Fruit fly (Drosophila melanogaster) whole organism, wandering third instar larva: Measurements from ENCODE around the gene Pex7.

ENCODE experiments used
- Abd-B ChIP-seq: fragments of >200 bp; optimal IDR thresholded peaks from 2 replicates; lab custom pipeline; 2017; ENCODE audit warnings: missing biosample characterization, missing genetic modification characterization
- CG32264 ChIP-seq: fragments of 200-800 bp; sonication (Bioruptor generic); optimal IDR thresholded peaks from 2 replicates; lab custom pipeline; 2016; ENCODE audit warnings: missing biosample characterization, missing genetic modification characterization
- CG9705 ChIP-seq: fragments of 200-800 bp; sonication (Bioruptor generic); optimal IDR thresholded peaks from 2 replicates; lab custom pipeline; 2018; ENCODE audit warnings: missing biosample characterization, mild to moderate bottlenecking, missing genetic modification characterization
- CrebA ChIP-seq: fragments of 200-800 bp; sonication (Bioruptor generic); optimal IDR thresholded peaks from 2 replicates; lab custom pipeline; 2016; ENCODE audit warnings: missing biosample characterization, mild to moderate bottlenecking, missing genetic modification characterization, borderline replicate concordance
- Dfd ChIP-seq: fragments of >200 bp; optimal IDR thresholded peaks from 2 replicates; lab custom pipeline; 2017; ENCODE audit warnings: missing biosample characterization, missing genetic modification characterization
- Dif ChIP-seq: fragments of 200-275, 200-300 bp; sonication (Bioruptor generic); optimal IDR thresholded peaks from 2 replicates; lab custom pipeline; 2018; ENCODE audit warnings: missing biosample characterization, missing genetic modification characterization; ENCODE audit not compliant: partially characterized antibody
- GATAd ChIP-seq: sonication (Bioruptor generic); optimal IDR thresholded peaks from 2 replicates; lab custom pipeline; 2016; ENCODE audit warnings: missing biosample characterization, missing genetic modification characterization
- HLH106 ChIP-seq: fragments of 200-800 bp; optimal IDR thresholded peaks from 3 replicates; lab custom pipeline; 2019; ENCODE audit warnings: missing biosample characterization, mild to moderate bottlenecking, missing genetic modification characterization, moderate library complexity
- Hnf4 ChIP-seq: fragments of 200-800 bp; sonication (Bioruptor generic); optimal IDR thresholded peaks from 2 replicates; lab custom pipeline; 2016; ENCODE audit warnings: missing biosample characterization, mild to moderate bottlenecking, missing genetic modification characterization
- Hr78 ChIP-seq: fragments of >200 bp; optimal IDR thresholded peaks from 2 replicates; lab custom pipeline; 2017; ENCODE audit warnings: missing biosample characterization, missing genetic modification characterization
- Hr83 ChIP-seq: fragments of 200-300 bp; sonication (Bioruptor generic); optimal IDR thresholded peaks from 2 replicates; lab custom pipeline; 2016; ENCODE audit warnings: missing biosample characterization, mild to moderate bottlenecking, missing genetic modification characterization, moderate library complexity; ENCODE audit not compliant: poor library complexity, severe bottlenecking
- Jra ChIP-seq: sonication (Bioruptor generic); optimal IDR thresholded peaks from 2 replicates; lab custom pipeline; 2016; ENCODE audit warnings: missing biosample characterization, missing genetic modification characterization
- Mio ChIP-seq: sonication (Bioruptor generic); optimal IDR thresholded peaks from 2 replicates; lab custom pipeline; 2016; ENCODE audit warnings: missing biosample characterization, missing genetic modification characterization
- Myc ChIP-seq: fragments of >200 bp; optimal IDR thresholded peaks from 2 replicates; lab custom pipeline; 2017
- N ChIP-seq: fragments of >200 bp; optimal IDR thresholded peaks from 2 replicates; lab custom pipeline; 2018; ENCODE audit warnings: missing biosample characterization, missing external identifiers, missing genetic modification characterization
- OdsH ChIP-seq: fragments of 200-800 bp; sonication (Bioruptor generic); optimal IDR thresholded peaks from 2 replicates; lab custom pipeline; 2016; ENCODE audit warnings: missing biosample characterization, mild to moderate bottlenecking, missing genetic modification characterization
- Rel ChIP-seq, 2 experiments: fragments of 200-800 bp; sonication (Bioruptor generic) in 1 of 2; optimal IDR thresholded peaks; 2 replicates in 1 of 2; 3 replicates in 1 of 2; lab custom pipeline; 2016 to 2019; ENCODE audit warnings: mild to moderate bottlenecking in 2 of 2, missing biosample characterization in 2 of 2, missing genetic modification characterization in 2 of 2, moderate library complexity in 1 of 2
- Sp1 ChIP-seq: fragments of 200-800 bp; sonication (Bioruptor generic); optimal IDR thresholded peaks from 3 replicates; lab custom pipeline; 2019; ENCODE audit warnings: missing biosample characterization, mild to moderate bottlenecking, missing genetic modification characterization, moderate library complexity
- Vsx2 ChIP-seq: fragments of 200-300, 225-300 bp; sonication (Bioruptor generic); optimal IDR thresholded peaks from 2 replicates; lab custom pipeline; 2018; ENCODE audit warnings: missing biosample characterization, missing genetic modification characterization; ENCODE audit not compliant: partially characterized antibody
- br ChIP-seq: fragments of 200-800 bp; sonication (Bioruptor generic); optimal IDR thresholded peaks from 2 replicates; lab custom pipeline; 2016; ENCODE audit warnings: missing biosample characterization, missing genetic modification characterization
- brk ChIP-seq: fragments of 200-800 bp; sonication (Bioruptor generic); optimal IDR thresholded peaks from 2 replicates; lab custom pipeline; 2016; ENCODE audit warnings: missing biosample characterization, mild to moderate bottlenecking, missing genetic modification characterization
- dl ChIP-seq, 2 experiments: fragments of 175-275, 200-275 bp in 1 of 2; fragments of 200-275 bp in 1 of 2; sonication (Bioruptor generic); optimal IDR thresholded peaks; lab custom pipeline; 2018; ENCODE audit warnings: mild to moderate bottlenecking in 2 of 2, missing biosample characterization in 2 of 2, missing genetic modification characterization in 2 of 2, moderate library complexity in 2 of 2; ENCODE audit not compliant: partially characterized antibody in 2 of 2, insufficient read depth in 1 of 2
- dmrt93B ChIP-seq: fragments of 200-800 bp; sonication (Bioruptor generic); optimal IDR thresholded peaks from 2 replicates; lab custom pipeline; 2018; ENCODE audit warnings: missing biosample characterization, mild to moderate bottlenecking, missing genetic modification characterization
- dsf ChIP-seq: sonication (Bioruptor generic); optimal IDR thresholded peaks from 2 replicates; lab custom pipeline; 2016; ENCODE audit warnings: missing biosample characterization, missing genetic modification characterization, borderline replicate concordance
- ey ChIP-seq: fragments of 200-800 bp; sonication (Bioruptor generic); optimal IDR thresholded peaks from 2 replicates; lab custom pipeline; 2016; ENCODE audit warnings: missing biosample characterization, missing genetic modification characterization
- foxo ChIP-seq, 2 experiments: fragments of 200-800 bp; sonication (Bioruptor generic); optimal IDR thresholded peaks; 2 replicates in 1 of 2; 3 replicates in 1 of 2; lab custom pipeline; 2016 to 2017; ENCODE audit warnings: missing biosample characterization in 2 of 2, missing genetic modification characterization in 2 of 2
- fru ChIP-seq: fragments of 200-800 bp; sonication (Bioruptor generic); optimal IDR thresholded peaks from 3 replicates; lab custom pipeline; 2016; ENCODE audit warnings: missing biosample characterization, mild to moderate bottlenecking, missing genetic modification characterization
- h ChIP-seq: fragments of 200-800 bp; sonication (Bioruptor generic); optimal IDR thresholded peaks from 3 replicates; lab custom pipeline; 2016; ENCODE audit warnings: missing biosample characterization, mild to moderate bottlenecking, missing genetic modification characterization
- jim ChIP-seq: fragments of 175-275, 200-325 bp; sonication (Bioruptor generic); optimal IDR thresholded peaks from 2 replicates; lab custom pipeline; 2016; ENCODE audit warnings: missing biosample characterization, mild to moderate bottlenecking, missing genetic modification characterization
- lola ChIP-seq: fragments of >200 bp; optimal IDR thresholded peaks from 2 replicates; lab custom pipeline; 2017; ENCODE audit warnings: missing biosample characterization, missing genetic modification characterization
- pan ChIP-seq: fragments of >200 bp; optimal IDR thresholded peaks from 2 replicates; lab custom pipeline; 2017
- psq ChIP-seq: fragments of 200-800 bp; sonication (Bioruptor generic); optimal IDR thresholded peaks from 3 replicates; lab custom pipeline; 2017; ENCODE audit warnings: missing biosample characterization, mild to moderate bottlenecking, missing genetic modification characterization, moderate library complexity
- rgr ChIP-seq: fragments of 200-800 bp; sonication (Bioruptor generic); optimal IDR thresholded peaks from 3 replicates; lab custom pipeline; 2016; ENCODE audit warnings: missing biosample characterization, mild to moderate bottlenecking, missing genetic modification characterization
- sage ChIP-seq: fragments of 200-800 bp; sonication (Bioruptor generic); optimal IDR thresholded peaks from 2 replicates; lab custom pipeline; 2016; ENCODE audit warnings: missing biosample characterization, mild to moderate bottlenecking, missing genetic modification characterization
- sv ChIP-seq: fragments of 200-800 bp; sonication (Bioruptor generic); optimal IDR thresholded peaks from 3 replicates; lab custom pipeline; 2016; ENCODE audit warnings: missing biosample characterization, missing genetic modification characterization
- tai ChIP-seq: sonication (Bioruptor generic); optimal IDR thresholded peaks from 2 replicates; lab custom pipeline; 2016; ENCODE audit warnings: missing biosample characterization, missing genetic modification characterization
- usp ChIP-seq: fragments of >200 bp; optimal IDR thresholded peaks from 2 replicates; lab custom pipeline; 2017; ENCODE audit warnings: missing biosample characterization, missing genetic modification characterization
- woc ChIP-seq: sonication (Bioruptor generic); optimal IDR thresholded peaks from 2 replicates; lab custom pipeline; 2016; ENCODE audit warnings: missing biosample characterization, mild to moderate bottlenecking, missing genetic modification characterization

The Pex7 gene

dm6 chr3L:8646821-8647220 lies at the start of gene Pex7, which contains the start of gene CG13305:
Gene Pex7 (plus strand): TSS chr3L:8647145.
Gene CG13305 (minus strand): TSS chr3L:8646822.
- TF ChIP-seq Hr83 (no peak), ey (no peak), foxo (GFP tag; optimal IDR thresholded peaks at IDR 0.05; lab: Kevin White, UChicago) (no peak), Hnf4 (GFP tag; lab: Kevin White, UChicago) (no peak), CrebA (GFP tag; lab: Kevin White, UChicago) (no peak), Jra (no peak), Dfd (GFP tag; lab: Kevin White, UChicago) (no peak), woc (GFP tag; lab: Kevin White, UChicago) (no peak), dsf (GFP tag; lab: Kevin White, UChicago) (no peak), dmrt93B (no peak), CG32264 (no peak), Abd-B (no peak), sage (GFP tag; lab: Kevin White, UChicago) (no peak), Rel (GFP tag; optimal IDR thresholded peaks at IDR 0.05; lab: Kevin White, UChicago) (no peak), Rel (tag; optimal IDR thresholded peaks at IDR 0.05; lab: Kevin White, UChicago) (no peak)

dm6 chr3L:8600752-8601433 lies 46.1 kb upstream of the Pex7 start, which contains the start of the genes Nelf-E and RpL14:
Gene Nelf-E (minus strand): TSS chr3L:8600879.
Gene RpL14 (plus strand): TSS chr3L:8601006.
- TF ChIP-seq N (GFP tag; lab: Kevin White, UChicago) (no peak), fru (GFP tag; lab: Kevin White, UChicago) (peak; percentile 99), Hnf4 (GFP tag; lab: Kevin White, UChicago) (no peak), jim (GFP tag; lab: Kevin White, UChicago) (no peak), GATAd (GFP tag; lab: Kevin White, UChicago) (peak; percentile 74), dsf (GFP tag; lab: Kevin White, UChicago) (no peak), Dif (GFP tag; lab: Kevin White, UChicago) (no peak), lola (GFP tag; lab: Kevin White, UChicago) (no peak), foxo (GFP tag; optimal IDR thresholded peaks at IDR 0.05; lab: Kevin White, UChicago) (peak; percentile 84 to 91), woc (GFP tag; lab: Kevin White, UChicago) (no peak), brk (no peak), h (GFP tag; lab: Kevin White, UChicago) (peak; percentile 95), Abd-B (no peak), Rel (GFP tag; optimal IDR thresholded peaks at IDR 0.05; lab: Kevin White, UChicago) (no peak), Rel (tag; optimal IDR thresholded peaks at IDR 0.05; lab: Kevin White, UChicago) (peak; percentile 80), Myc (lab: Kevin White, UChicago) (peak; percentile 71), br (peak; percentile 95), tai (no peak), Mio (GFP tag; lab: Kevin White, UChicago) (no peak), dmrt93B (peak; percentile 96), HLH106 (tag; lab: Kevin White, UChicago) (peak; percentile 91), Dfd (GFP tag; lab: Kevin White, UChicago) (no peak), ey (peak; percentile 78), dl (GFP tag; optimal IDR thresholded peaks at IDR 0.05; lab: Kevin White, UChicago; ENCODE audit: insufficient read depth in 1 of 2, partially characterized antibody in 2 of 2) (no peak), rgr (peak; percentile 98), psq (GFP tag; lab: Kevin White, UChicago) (peak; percentile 81), OdsH (GFP tag; lab: Kevin White, UChicago) (peak; percentile 88), usp (GFP tag; lab: Kevin White, UChicago) (no peak), CG32264 (peak; percentile 87), Hr78 (GFP tag; lab: Kevin White, UChicago) (no peak), Jra (no peak), CrebA (GFP tag; lab: Kevin White, UChicago) (no peak), sage (GFP tag; lab: Kevin White, UChicago) (no peak), Vsx2 (GFP tag; lab: Kevin White, UChicago) (no peak), Hr83 (peak; percentile 98), sv (GFP tag; lab: Kevin White, UChicago) (peak; percentile 87), pan (lab: Kevin White, UChicago) (no peak), CG9705 (peak; percentile 94), Sp1 (GFP tag; lab: Kevin White, UChicago) (peak; percentile 93)
